Worm (Caenorhabditis elegans) whole organism, young adult: ENCODE measurements around the gene emc-2.
A peak's percentile ranks its signal among the peaks of the same experiment; 100 is the strongest.

Experiments
- F33H1.4 ChIP-seq: fragments of 200-800 bp; sonication (Bioruptor generic); IDR thresholded peaks from 2 replicates; pipeline ENCODE4 v1.3.6; 2022; ENCODE audit warnings: missing genetic modification reagents, missing genetic modification characterization, missing compliant biosample characterization
- F39B2.1 ChIP-seq: fragments of 200-800 bp; sonication (Bioruptor generic); IDR thresholded peaks from 2 replicates; pipeline ENCODE4 v1.3.6; 2022; ENCODE audit warnings: missing genetic modification reagents, missing genetic modification characterization, missing compliant biosample characterization
- F55B11.4 ChIP-seq: sonication (generic microtip); optimal IDR thresholded peaks from 2 replicates; lab custom pipeline; 2016; ENCODE audit warnings: missing compliant biosample characterization, missing genetic modification characterization, borderline replicate concordance; ENCODE audit not compliant: insufficient read depth
- F57A8.1 ChIP-seq: fragments of 200-800 bp; sonication (Bioruptor generic); optimal IDR thresholded peaks from 2 replicates; lab custom pipeline; 2018; ENCODE audit warnings: mild to moderate bottlenecking, missing genetic modification characterization, moderate library complexity, missing compliant biosample characterization
- K12H6.12 ChIP-seq: fragments of 200-800 bp; sonication (Bioruptor generic); optimal IDR thresholded peaks from 2 replicates; lab custom pipeline; 2018; ENCODE audit warnings: mild to moderate bottlenecking, missing genetic modification characterization, missing compliant biosample characterization
- Y53G8AR.9 ChIP-seq: fragments of 200-800 bp; sonication (Bioruptor generic); conservative IDR thresholded peaks from 2 replicates; pipeline ENCODE4 v1.3.6; 2022; ENCODE audit warnings: missing genetic modification reagents, missing genetic modification characterization, missing compliant biosample characterization
- Y79H2A.3 ChIP-seq: fragments of 200-800 bp; sonication (Bioruptor generic); conservative IDR thresholded peaks from 2 replicates; pipeline ENCODE4 v1.3.6; 2022; ENCODE audit warnings: missing genetic modification reagents, missing genetic modification characterization, missing compliant biosample characterization
- aptf-2 ChIP-seq: fragments of 200-800 bp; sonication (Bioruptor generic); conservative IDR thresholded peaks from 2 replicates; pipeline ENCODE4 v1.3.6; 2022; ENCODE audit warnings: missing genetic modification reagents, missing genetic modification characterization, missing compliant biosample characterization
- aptf-3 ChIP-seq: fragments of 200-800 bp; sonication (Bioruptor generic); IDR thresholded peaks from 2 replicates; pipeline ENCODE4 v1.3.6; 2022; ENCODE audit warnings: missing genetic modification characterization, missing compliant biosample characterization
- ceh-27 ChIP-seq: fragments of 200-800 bp; sonication (Bioruptor generic); optimal IDR thresholded peaks from 2 replicates; lab custom pipeline; 2018; ENCODE audit warnings: mild to moderate bottlenecking, missing genetic modification characterization, moderate library complexity, missing compliant biosample characterization
- efl-1 ChIP-seq: fragments of 150-350 bp; optimal IDR thresholded peaks from 2 replicates; lab custom pipeline; 2014; ENCODE audit warnings: missing biosample characterization, missing genetic modification reagents, missing genetic modification characterization
- egl-18 ChIP-seq: fragments of 200-800 bp; sonication (Bioruptor generic); IDR thresholded peaks from 2 replicates; pipeline ENCODE4 v1.3.6; 2022; ENCODE audit warnings: missing genetic modification reagents, missing genetic modification characterization, missing compliant biosample characterization
- ekl-4 ChIP-seq: fragments of 200-800 bp; sonication (Bioruptor generic); IDR thresholded peaks from 2 replicates; pipeline ENCODE4 v1.3.6; 2022; ENCODE audit warnings: missing genetic modification reagents, missing genetic modification characterization, missing compliant biosample characterization
- fkh-3 ChIP-seq: sonication (generic microtip); optimal IDR thresholded peaks from 2 replicates; lab custom pipeline; 2016; ENCODE audit warnings: mild to moderate bottlenecking, missing genetic modification characterization, missing compliant biosample characterization
- gei-17 ChIP-seq: fragments of 200-800 bp; sonication (Bioruptor generic); optimal IDR thresholded peaks from 2 replicates; lab custom pipeline; 2018; ENCODE audit warnings: mild to moderate bottlenecking, missing genetic modification characterization, missing compliant biosample characterization
- him-1 ChIP-seq: sonication (generic microtip); optimal IDR thresholded peaks from 2 replicates; lab custom pipeline; 2016; ENCODE audit warnings: missing genotype, missing genetic modification reagents, missing genetic modification characterization, missing compliant biosample characterization
- hlh-12 ChIP-seq: sonication (generic microtip); optimal IDR thresholded peaks from 2 replicates; lab custom pipeline; 2016; ENCODE audit warnings: missing genetic modification characterization, missing compliant biosample characterization
- hsf-1 ChIP-seq: fragments of 200-800 bp; sonication (Bioruptor generic); IDR thresholded peaks from 2 replicates; pipeline ENCODE4 v1.3.6; 2022; ENCODE audit warnings: missing genetic modification reagents, missing genetic modification characterization, missing compliant biosample characterization
- lag-1 ChIP-seq: fragments of 200-800 bp; sonication (Bioruptor generic); IDR thresholded peaks from 2 replicates; pipeline ENCODE4 v1.3.6; 2022; ENCODE audit warnings: missing genetic modification reagents, missing genetic modification characterization, missing compliant biosample characterization
- lin-35 ChIP-seq, 3 experiments: fragments of 150-350 bp in 2 of 3; sonication (generic microtip) in 1 of 3; optimal IDR thresholded peaks; 2 replicates each; lab custom pipeline; 2014 to 2018; ENCODE audit warnings: missing biosample characterization in 3 of 3, missing genetic modification characterization in 3 of 3, missing genetic modification reagents in 3 of 3
- madf-3 ChIP-seq: fragments of 200-800 bp; sonication (Bioruptor generic); IDR thresholded peaks from 2 replicates; pipeline ENCODE4 v1.3.6; 2022; ENCODE audit warnings: missing genetic modification reagents, missing genetic modification characterization, missing compliant biosample characterization
- mcd-1 ChIP-seq: fragments of 200-800 bp; sonication (Bioruptor generic); IDR thresholded peaks from 2 replicates; pipeline ENCODE4 v1.3.6; 2022; ENCODE audit warnings: missing genetic modification reagents, missing genetic modification characterization, missing compliant biosample characterization
- mel-28 ChIP-seq: sonication (generic microtip); optimal IDR thresholded peaks from 2 replicates; lab custom pipeline; 2016; ENCODE audit warnings: borderline replicate concordance, mild to moderate bottlenecking, missing genetic modification characterization, missing compliant biosample characterization
- mxl-1 ChIP-seq: sonication (generic microtip); optimal IDR thresholded peaks from 2 replicates; lab custom pipeline; 2016; ENCODE audit warnings: missing genetic modification characterization, missing compliant biosample characterization
- nhr-90 ChIP-seq: sonication (generic microtip); optimal IDR thresholded peaks from 2 replicates; lab custom pipeline; 2016; ENCODE audit warnings: missing genotype, mild to moderate bottlenecking, missing genetic modification characterization, missing compliant biosample characterization
- pbrm-1 ChIP-seq: fragments of 200-800 bp; sonication (Bioruptor generic); IDR thresholded peaks from 2 replicates; pipeline ENCODE4 v1.3.6; 2022; ENCODE audit warnings: missing genetic modification reagents, missing genetic modification characterization, missing compliant biosample characterization
- rcor-1 ChIP-seq: fragments of 200-800 bp; sonication (Bioruptor generic); IDR thresholded peaks from 2 replicates; pipeline ENCODE4 v1.3.6; 2022; ENCODE audit warnings: missing genetic modification reagents, missing genetic modification characterization, missing compliant biosample characterization
- rec-8 ChIP-seq, 2 experiments: sonication (generic microtip); optimal IDR thresholded peaks; 2 replicates each; lab custom pipeline; 2016; ENCODE audit warnings: mild to moderate bottlenecking in 2 of 2, missing genetic modification characterization in 2 of 2, missing genetic modification reagents in 2 of 2, missing genotype in 2 of 2, missing biosample characterization in 1 of 2, missing compliant biosample characterization in 1 of 2, moderate library complexity in 1 of 2
- rpc-1 ChIP-seq, 2 experiments: fragments of 150-350 bp in 1 of 2; sonication (generic microtip) in 1 of 2; optimal IDR thresholded peaks; 2 replicates each; lab custom pipeline; 2014 to 2018; ENCODE audit warnings: missing biosample characterization in 1 of 2, missing genetic modification characterization in 1 of 2, missing genetic modification reagents in 1 of 2, missing genotype in 1 of 2
- snpc-1.1 ChIP-seq: sonication (generic microtip); optimal IDR thresholded peaks from 2 replicates; lab custom pipeline; 2017; ENCODE audit warnings: missing genetic modification characterization, mild to moderate bottlenecking, missing compliant biosample characterization, antibody characterized with exemption, moderate library complexity, missing genotype, missing genetic modification reagents; ENCODE audit not compliant: insufficient read depth
- snpc-4 ChIP-seq, 5 experiments: fragments of 150-350 bp in 1 of 5; sonication (generic microtip) in 4 of 5; optimal IDR thresholded peaks; 2 replicates each; lab custom pipeline; 2014 to 2018; ENCODE audit warnings: missing genetic modification characterization in 5 of 5, missing biosample characterization in 3 of 5, antibody characterized with exemption in 2 of 5, mild to moderate bottlenecking in 2 of 5, missing compliant biosample characterization in 2 of 5, missing genotype in 2 of 5, moderate library complexity in 2 of 5, missing genetic modification reagents in 1 of 5
- sptf-2 ChIP-seq: fragments of 200-800 bp; sonication (Bioruptor generic); optimal IDR thresholded peaks from 2 replicates; lab custom pipeline; 2018; ENCODE audit warnings: mild to moderate bottlenecking, missing genetic modification characterization, missing compliant biosample characterization
- zfh-2 ChIP-seq: fragments of 200-800 bp; sonication (Bioruptor generic); conservative IDR thresholded peaks from 2 replicates; pipeline ENCODE4 v1.3.6; 2022; ENCODE audit warnings: missing genetic modification reagents, missing genetic modification characterization, missing compliant biosample characterization
- zim-3 ChIP-seq: sonication (generic microtip); optimal IDR thresholded peaks from 2 replicates; lab custom pipeline; 2017; ENCODE audit warnings: mild to moderate bottlenecking, missing genetic modification characterization, moderate library complexity, missing compliant biosample characterization
- ztf-3 ChIP-seq: fragments of 200-800 bp; sonication (Bioruptor generic); optimal IDR thresholded peaks from 2 replicates; lab custom pipeline; 2018; ENCODE audit warnings: mild to moderate bottlenecking, missing genetic modification characterization, missing compliant biosample characterization
- ztf-6 ChIP-seq: fragments of 200-800 bp; sonication (Bioruptor generic); IDR thresholded peaks from 2 replicates; pipeline ENCODE4 v1.3.6; 2022; ENCODE audit warnings: missing genetic modification reagents, missing genetic modification characterization, missing compliant biosample characterization

Gene emc-2

ce11 chrII:1295776-1296175 is 10.2 kb downstream of the emc-2 start, which contains the start of gene Y57G7A.2:
Gene Y57G7A.2, plus strand, starts transcription at chrII:1296076.
- TF ChIP-seq F39B2.1 (GFP tag; lab: Robert Waterston, UW) (no peak), gei-17 (GFP tag; lab: Kevin White, UChicago) (no peak), K12H6.12 (no peak), F55B11.4 (tag; lab: Kevin White, UChicago) (no peak), F33H1.4 (GFP tag; lab: Robert Waterston, UW) (no peak), hlh-12 (tag; lab: Kevin White, UChicago) (no peak), lag-1 (no peak), ekl-4 (GFP tag; lab: Robert Waterston, UW) (no peak), zim-3 (tag; lab: Kevin White, UChicago) (no peak), ztf-6 (no peak), rec-8 (tag; optimal IDR thresholded peaks at IDR 0.05; lab: Kevin White, UChicago) (no peak), lin-35 (GFP tag; optimal IDR thresholded peaks at IDR 0.05; lab: Kevin White, UChicago) (no peak), him-1 (no peak), aptf-3 (GFP tag; lab: Robert Waterston, UW) (no peak), mel-28 (no peak), ztf-3 (GFP tag; lab: Kevin White, UChicago) (no peak)
- TF ChIP-seq, all 124 proteins: peak for 0

DNA sequence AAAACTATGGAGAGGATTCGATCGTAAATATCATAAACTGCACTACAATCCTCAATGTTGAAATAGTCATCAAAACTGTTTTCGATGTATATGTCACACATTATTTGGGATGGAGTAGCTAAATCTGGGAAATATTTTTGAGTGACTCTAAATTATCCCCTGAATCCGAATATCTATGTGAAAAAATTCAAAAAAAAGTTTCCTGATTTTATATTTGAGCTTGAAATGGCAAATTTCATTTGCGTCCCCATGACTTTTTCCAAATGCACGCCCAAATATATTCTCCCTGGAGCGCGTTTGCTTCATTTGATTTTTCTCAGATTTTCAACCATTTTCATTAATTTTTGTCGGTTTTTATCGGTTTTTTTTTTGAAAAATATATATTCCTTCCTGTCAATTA is 12.8 kb downstream of the emc-2 start, which contains the start of gene srz-64:
Gene srz-64 (minus strand): TSS at position 101 of the 400 bp plus-strand sequence.
- TF ChIP-seq mcd-1 (GFP tag; lab: Robert Waterston, UW) (no peak), hsf-1 (no peak), K12H6.12 (no peak), madf-3 (GFP tag; lab: Robert Waterston, UW) (no peak)

DNA sequence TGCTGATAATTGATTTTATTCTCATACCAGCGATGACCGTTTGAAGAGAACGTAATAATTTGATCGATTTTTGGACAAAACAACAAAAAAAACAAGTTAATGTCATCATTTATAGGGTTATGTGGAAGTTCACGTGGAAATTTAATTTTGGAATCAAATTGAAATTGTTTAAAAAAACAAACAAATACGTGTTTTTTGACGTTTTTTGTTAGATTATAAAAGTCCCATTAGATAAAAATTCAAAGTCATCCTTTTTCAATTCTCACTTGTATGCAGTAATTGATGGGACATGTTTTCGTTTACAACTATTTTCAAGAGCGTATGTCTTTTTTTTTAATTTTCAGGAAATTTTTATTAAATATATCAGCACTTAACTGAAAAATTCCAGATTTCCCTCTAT is 20.4 kb downstream of the emc-2 start, which contains the start of the genes Y57G7A.6 and Y57G7A.3:
Gene Y57G7A.6 (minus strand): TSS at position 101 of the 400 bp plus-strand sequence.
Gene Y57G7A.3 (plus strand): TSS at position 269 of the 400 bp plus-strand sequence.
- TF ChIP-seq rcor-1 (GFP tag; lab: Robert Waterston, UW) (no peak), nhr-90 (tag; lab: Kevin White, UChicago) (no peak), gei-17 (GFP tag; lab: Kevin White, UChicago) (no peak), him-1 (no peak), mel-28 (no peak), Y53G8AR.9 (GFP tag; lab: Robert Waterston, UW) (no peak), F39B2.1 (GFP tag; lab: Robert Waterston, UW) (no peak), efl-1 (GFP tag; lab: Kevin White, UChicago) (no peak), pbrm-1 (no peak), ceh-27 (no peak), rpc-1 (optimal IDR thresholded peaks at IDR 0.05; lab: Kevin White, UChicago) (no peak), rpc-1 (tag; optimal IDR thresholded peaks at IDR 0.05; lab: Kevin White, UChicago) (no peak), aptf-2 (no peak), egl-18 (GFP tag; lab: Robert Waterston, UW) (no peak), sptf-2 (no peak), fkh-3 (tag; lab: Kevin White, UChicago) (no peak), F57A8.1 (no peak)

ce11 chrII:1284985-1285384 is 21.0 kb downstream of the emc-2 start:
- TF ChIP-seq rpc-1 (optimal IDR thresholded peaks at IDR 0.05; lab: Kevin White, UChicago) (no peak), rpc-1 (tag; optimal IDR thresholded peaks at IDR 0.05; lab: Kevin White, UChicago) (peak; percentile 12), F39B2.1 (GFP tag; lab: Robert Waterston, UW) (no peak), fkh-3 (tag; lab: Kevin White, UChicago) (no peak), mxl-1 (no peak), rec-8 (tag; optimal IDR thresholded peaks at IDR 0.05; lab: Kevin White, UChicago) (no peak), mel-28 (no peak), K12H6.12 (no peak), mcd-1 (GFP tag; lab: Robert Waterston, UW) (peak; percentile 54), Y79H2A.3 (no peak), zfh-2 (GFP tag; lab: Robert Waterston, UW) (0 out of 2 replicates have a peak, but pooled peaks have one; percentile 31), F57A8.1 (no peak), snpc-4 (GFP tag; optimal IDR thresholded peaks at IDR 0.05; lab: Kevin White, UChicago) (peak; percentile 9), snpc-4 (tag; optimal IDR thresholded peaks at IDR 0.05; lab: Kevin White, UChicago) (no peak), snpc-1.1 (tag; lab: Kevin White, UChicago) (peak; percentile 77)
